Fruit fly (Drosophila melanogaster): ENCODE measurements around the gene CG8036.

Gene CG8036

dm6 chr3R:8676560-8677000 lies 8.9 kb downstream of the CG8036 start, which contains the start of the genes Unc50, CG11755 and CG8043 (continued):
- TF ChIP-seq CG8089 (GFP tag; optimal IDR thresholded peaks at IDR 0.05): peak; percentile 47
- TF ChIP-seq Dek (tag; optimal IDR thresholded peaks at IDR 0.05): peak; percentile 59
- peak; percentile 32 for TF ChIP-seq ATbp (GFP tag; optimal IDR thresholded peaks at IDR 0.05)
- TF ChIP-seq wor (GFP tag; IDR thresholded peaks at IDR 0.05): peak; percentile 54
- TF ChIP-seq row (GFP tag; IDR thresholded peaks at IDR 0.05): peak; percentile 99
- peak; percentile 59 for TF ChIP-seq Usf (GFP tag; optimal IDR thresholded peaks at IDR 0.05)
- peak; percentile 74 for TF ChIP-seq Ets97D (GFP tag; optimal IDR thresholded peaks at IDR 0.05)
- TF ChIP-seq MESR4 (GFP tag; optimal IDR thresholded peaks at IDR 0.05): peak; percentile 8
- peak; percentile 70 for TF ChIP-seq CG4854 (GFP tag; optimal IDR thresholded peaks at IDR 0.05)
- TF ChIP-seq caup (GFP tag; optimal IDR thresholded peaks at IDR 0.05; ENCODE audit: severe bottlenecking): peak; percentile 52
- TF ChIP-seq CG12299 (tag; optimal IDR thresholded peaks at IDR 0.05): peak; percentile 28
- TF ChIP-seq stc (GFP tag; IDR thresholded peaks at IDR 0.05): no peak
- TF ChIP-seq slp2 (GFP tag; optimal IDR thresholded peaks at IDR 0.05): peak; percentile 43
- TF ChIP-seq CG11085 (GFP tag; IDR thresholded peaks at IDR 0.05): peak; percentile 53; the same call in 1 of the 2 replicates
- no peak for TF ChIP-seq CG34422 (GFP tag; IDR thresholded peaks at IDR 0.05)
- TF ChIP-seq sim (GFP tag; IDR thresholded peaks at IDR 0.05): no peak
- TF ChIP-seq eve (GFP tag; optimal IDR thresholded peaks at IDR 0.05): no peak
- 0 out of 3 replicates have a peak, but pooled peaks have one; percentile 32 for TF ChIP-seq ken (GFP tag; IDR thresholded peaks at IDR 0.05)
- no peak for TF ChIP-seq z (GFP tag; IDR thresholded peaks at IDR 0.05)
- TF ChIP-seq CG2678 (tag; optimal IDR thresholded peaks at IDR 0.05): peak; percentile 82
- no peak for TF ChIP-seq sd (tag; optimal IDR thresholded peaks at IDR 0.05)
- TF ChIP-seq Atf3 (GFP tag; optimal IDR thresholded peaks at IDR 0.05): peak; percentile 23
- peak; percentile 88 for TF ChIP-seq sug (tag; optimal IDR thresholded peaks at IDR 0.05)
- peak; percentile 35 for TF ChIP-seq CG12219 (GFP tag; optimal IDR thresholded peaks at IDR 0.05)
- TF ChIP-seq ash1 (GFP tag; optimal IDR thresholded peaks at IDR 0.05): no peak
- peak; percentile 87 for TF ChIP-seq gem (tag; optimal IDR thresholded peaks at IDR 0.05)
- TF ChIP-seq Sin3A (optimal IDR thresholded peaks at IDR 0.05): peak; percentile 88
- TF ChIP-seq odd (GFP tag; optimal IDR thresholded peaks at IDR 0.05): peak; percentile 47
- peak; percentile 86 for TF ChIP-seq dysf (GFP tag; IDR thresholded peaks at IDR 0.05)
- peak; percentile 97 for TF ChIP-seq inv (GFP tag; IDR thresholded peaks at IDR 0.05; ENCODE audit: partially characterized antibody)
- TF ChIP-seq CG16813 (GFP tag; IDR thresholded peaks at IDR 0.05; ENCODE audit: partially characterized antibody): peak; percentile 99
- peak; percentile 76 for TF ChIP-seq tgo (GFP tag; IDR thresholded peaks at IDR 0.05)
- TF ChIP-seq BtbVII (GFP tag; optimal IDR thresholded peaks at IDR 0.05): no peak
- TF ChIP-seq maf-S (GFP tag; optimal IDR thresholded peaks at IDR 0.05): peak; percentile 72
- peak; percentile 74; the same call in 1 of the 2 replicates for TF ChIP-seq ato (GFP tag; IDR thresholded peaks at IDR 0.05; ENCODE audit: partially characterized antibody)
- peak in 1 of 3 experiments; percentile 82 for TF ChIP-seq lola (GFP tag; optimal IDR thresholded peaks at IDR 0.05)
- TF ChIP-seq stwl (tag; optimal IDR thresholded peaks at IDR 0.05): no peak
- peak; percentile 53 for TF ChIP-seq Atf-2 (GFP tag; optimal IDR thresholded peaks at IDR 0.05)
- peak; percentile 53 for TF ChIP-seq CG15011 (GFP tag; optimal IDR thresholded peaks at IDR 0.05)
- peak; percentile 95 for TF ChIP-seq CG9932 (GFP tag; IDR thresholded peaks at IDR 0.05)
- peak; percentile 64 for TF ChIP-seq CG8290 (GFP tag; optimal IDR thresholded peaks at IDR 0.05)
- peak in 1 of 2 experiments; percentile 44 for TF ChIP-seq CG8290 (tag; optimal IDR thresholded peaks at IDR 0.05)
- no peak for TF ChIP-seq Jarid2 (GFP tag; optimal IDR thresholded peaks at IDR 0.05)
- TF ChIP-seq az2 (GFP tag; optimal IDR thresholded peaks at IDR 0.05): peak; percentile 79
- TF ChIP-seq CG10565 (GFP tag; optimal IDR thresholded peaks at IDR 0.05): no peak
- TF ChIP-seq Sox100B (GFP tag; optimal IDR thresholded peaks at IDR 0.05): peak; percentile 73
- TF ChIP-seq CG8765 (GFP tag; IDR thresholded peaks at IDR 0.05): peak; percentile 50; the same call in 1 of the 2 replicates
- TF ChIP-seq CG18599 (GFP tag; optimal IDR thresholded peaks at IDR 0.05): no peak
- TF ChIP-seq CG16779 (GFP tag; IDR thresholded peaks at IDR 0.05): no peak
- peak; percentile 93 for TF ChIP-seq Ets65A (GFP tag)
- peak; percentile 89 for TF ChIP-seq CoRest (tag; optimal IDR thresholded peaks at IDR 0.05)

Measured in whole organism, embryonic.